Worm (Caenorhabditis elegans) whole organism, midembryonic: ENCODE data around the gene pab-2.

Source experiments
- T22C8.4 ChIP-seq: fragments of 200-800 bp; sonication (Bioruptor generic); IDR thresholded peaks from 2 replicates; pipeline ENCODE4 v1.3.6; 2022; ENCODE audit warnings: missing genetic modification characterization, missing compliant biosample characterization
- cog-1 ChIP-seq: sonication (generic microtip); optimal IDR thresholded peaks from 2 replicates; lab custom pipeline; 2016; ENCODE audit warnings: missing genetic modification characterization, missing compliant biosample characterization
- flt-1 ChIP-seq: fragments of 200-800 bp; sonication (Bioruptor generic); IDR thresholded peaks from 2 replicates; pipeline ENCODE4 v1.3.6; 2022; ENCODE audit warnings: missing genetic modification characterization, missing compliant biosample characterization
- klf-2 ChIP-seq: fragments of 200-800 bp; sonication (Bioruptor generic); conservative IDR thresholded peaks from 2 replicates; pipeline ENCODE4 v1.3.6; 2022; ENCODE audit warnings: missing genetic modification reagents, missing genetic modification characterization, missing compliant biosample characterization
- med-1 ChIP-seq: sonication (generic microtip); optimal IDR thresholded peaks from 2 replicates; lab custom pipeline; 2017; ENCODE audit warnings: missing genetic modification characterization, mild to moderate bottlenecking, missing compliant biosample characterization, antibody characterized with exemption, missing genetic modification reagents; ENCODE audit not compliant: insufficient read depth
- ref-1 ChIP-seq: fragments of 200-800 bp; sonication (Bioruptor generic); conservative IDR thresholded peaks from 2 replicates; pipeline ENCODE4 v1.3.6; 2022; ENCODE audit warnings: missing genetic modification reagents, missing genetic modification characterization, missing compliant biosample characterization
- tab-1 ChIP-seq: fragments of 200-800 bp; sonication (Bioruptor generic); IDR thresholded peaks from 2 replicates; pipeline ENCODE4 v1.3.6; 2022; ENCODE audit warnings: missing genetic modification characterization, missing compliant biosample characterization
- ztf-23 ChIP-seq: fragments of 200-800 bp; sonication (Bioruptor generic); IDR thresholded peaks from 2 replicates; pipeline ENCODE4 v1.3.6; 2022; ENCODE audit warnings: missing genetic modification reagents, missing genetic modification characterization, missing compliant biosample characterization
- ztf-29 ChIP-seq: fragments of 200-800 bp; sonication (Bioruptor generic); IDR thresholded peaks from 2 replicates; pipeline ENCODE4 v1.3.6; 2022; ENCODE audit warnings: missing genetic modification reagents, missing genetic modification characterization, missing compliant biosample characterization

The pab-2 gene

DNA sequence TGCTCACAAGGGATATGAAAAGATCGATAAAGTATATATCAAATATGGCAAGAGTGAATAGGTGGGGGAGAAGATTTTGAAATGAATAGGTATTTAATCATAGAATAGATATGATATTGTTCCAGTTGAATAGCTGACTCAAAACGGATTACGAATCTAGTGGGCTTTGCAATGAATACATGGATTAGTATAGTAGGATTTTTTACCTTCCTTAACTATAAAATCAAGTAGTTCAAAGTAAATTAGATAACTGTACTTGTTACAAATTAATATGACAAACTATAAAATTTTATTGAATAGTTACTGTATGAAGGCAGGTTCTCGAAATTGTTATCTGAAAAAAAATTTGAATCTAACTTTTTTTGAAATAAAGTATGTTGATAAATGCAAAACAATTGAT, 23.7 kb upstream of the pab-2 start, which contains the start of gene odr-1:
Gene odr-1, minus strand, starts transcription at position 101 of the 400 bp plus-strand sequence.
- TF ChIP-seq cog-1 (tag; lab: Kevin White, UChicago), result no peak
- TF ChIP-seq ztf-23, result no peak
- no peak for TF ChIP-seq klf-2
- TF ChIP-seq flt-1 (GFP tag; lab: Robert Waterston, UW), result no peak
- TF ChIP-seq T22C8.4 (GFP tag; lab: Robert Waterston, UW), result no peak
- no peak for TF ChIP-seq tab-1
- TF ChIP-seq ref-1 (GFP tag; lab: Robert Waterston, UW), result no peak
- TF ChIP-seq ztf-29 (GFP tag; lab: Robert Waterston, UW), result no peak
- no peak for TF ChIP-seq med-1 (GFP tag; lab: Kevin White, UChicago)

DNA sequence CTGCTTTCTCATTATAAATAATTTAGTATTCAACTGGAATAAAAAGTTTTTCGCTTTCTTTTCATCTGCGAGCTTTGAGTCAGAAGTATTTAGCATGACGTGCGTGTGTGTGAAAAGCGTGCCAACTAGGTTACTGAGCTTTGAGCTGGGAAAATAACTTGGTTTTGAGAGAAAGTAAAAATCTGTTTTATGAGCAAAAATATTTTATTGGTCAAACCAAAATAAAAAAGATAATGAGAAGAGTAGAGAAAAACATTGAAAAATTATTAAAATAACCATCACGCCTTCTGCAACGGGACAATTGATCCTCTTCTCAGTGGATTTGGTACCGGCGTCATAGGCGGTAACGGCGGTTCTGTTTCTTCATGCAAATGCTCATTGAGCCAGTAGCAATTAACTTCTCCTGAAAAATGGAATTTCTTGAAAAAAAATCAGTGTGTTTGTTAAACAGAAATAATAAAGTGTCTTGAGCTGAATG, 17.4 kb upstream of the pab-2 start:
- TF ChIP-seq T22C8.4 (GFP tag; lab: Robert Waterston, UW), result no peak
- no peak for TF ChIP-seq ref-1 (GFP tag; lab: Robert Waterston, UW)
- no peak for TF ChIP-seq flt-1 (GFP tag; lab: Robert Waterston, UW)
- TF ChIP-seq cog-1 (tag; lab: Kevin White, UChicago), result no peak
- TF ChIP-seq ztf-23, result no peak
- TF ChIP-seq tab-1, result no peak
- TF ChIP-seq med-1 (GFP tag; lab: Kevin White, UChicago), result no peak
- no peak for TF ChIP-seq ztf-29 (GFP tag; lab: Robert Waterston, UW)
- TF ChIP-seq klf-2, result no peak

DNA sequence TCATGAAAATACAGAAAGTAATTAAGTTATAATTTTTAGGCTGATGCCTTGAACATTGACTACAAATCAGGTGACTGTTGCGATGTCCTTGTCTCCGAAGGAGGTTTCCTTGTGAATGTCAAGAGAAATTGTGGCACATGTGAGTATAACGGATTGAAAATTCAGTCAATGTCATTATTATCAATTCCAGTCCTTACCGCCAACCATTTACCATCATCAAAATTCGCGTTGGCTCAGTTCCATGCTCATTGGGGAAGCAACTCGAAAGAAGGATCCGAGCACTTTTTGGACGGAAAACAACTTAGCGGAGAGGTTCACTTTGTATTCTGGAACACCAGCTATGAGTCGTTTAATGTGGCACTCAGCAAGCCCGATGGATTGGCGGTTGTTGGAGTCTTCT, 16.1 kb upstream of the pab-2 start:
- TF ChIP-seq cog-1 (tag; lab: Kevin White, UChicago) (no peak), klf-2 (no peak), ztf-29 (GFP tag; lab: Robert Waterston, UW) (no peak), ztf-23 (no peak), tab-1 (no peak), med-1 (GFP tag; lab: Kevin White, UChicago) (no peak), ref-1 (GFP tag; lab: Robert Waterston, UW) (no peak), flt-1 (GFP tag; lab: Robert Waterston, UW) (no peak), T22C8.4 (GFP tag; lab: Robert Waterston, UW) (no peak)

DNA sequence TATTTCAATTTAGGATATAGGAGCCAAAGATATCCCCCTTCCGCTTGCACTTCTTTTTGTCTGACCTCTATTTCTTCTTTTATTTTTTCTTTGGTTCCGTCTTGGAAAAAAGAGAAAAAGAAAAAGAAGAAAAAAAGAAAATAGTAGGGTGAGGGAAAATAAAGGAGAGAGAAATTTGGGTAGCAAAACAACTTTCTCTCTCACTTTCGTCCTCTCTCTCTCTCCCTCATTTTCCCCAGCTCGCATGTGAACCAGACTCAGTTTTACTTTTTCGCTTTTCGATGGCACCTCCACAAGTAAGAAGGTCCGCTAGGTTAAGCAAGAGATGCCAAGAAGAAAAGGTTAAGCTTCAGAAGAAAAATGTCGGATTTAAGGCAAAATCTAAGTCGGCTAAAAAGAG, 15.5 kb upstream of the pab-2 start:
- TF ChIP-seq klf-2, result no peak
- no peak for TF ChIP-seq ztf-23
- TF ChIP-seq ztf-29 (GFP tag; lab: Robert Waterston, UW), result no peak
- TF ChIP-seq T22C8.4 (GFP tag; lab: Robert Waterston, UW), result no peak
- TF ChIP-seq ref-1 (GFP tag; lab: Robert Waterston, UW), result no peak
- no peak for TF ChIP-seq tab-1
- no peak for TF ChIP-seq flt-1 (GFP tag; lab: Robert Waterston, UW)
- no peak for TF ChIP-seq med-1 (GFP tag; lab: Kevin White, UChicago)
- TF ChIP-seq cog-1 (tag; lab: Kevin White, UChicago), result no peak

DNA sequence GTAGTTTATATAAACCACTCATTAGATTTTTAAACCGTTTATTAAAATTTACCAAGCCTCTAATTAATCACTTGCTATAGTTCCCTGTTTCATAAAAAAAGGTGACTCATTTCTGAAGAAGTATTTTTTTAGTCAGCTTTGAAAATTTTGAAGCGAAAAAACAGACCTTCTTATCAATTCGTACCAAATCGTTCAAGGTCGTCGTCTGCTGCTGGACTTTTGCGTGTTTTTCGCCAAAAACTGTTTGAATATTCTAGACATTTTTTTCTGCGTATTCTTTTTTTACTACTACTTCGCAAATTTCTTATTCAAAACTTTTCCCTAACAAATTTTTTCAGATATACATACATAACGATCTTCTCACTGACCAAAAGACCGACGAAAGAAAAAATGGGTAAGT, 15.0 kb upstream of the pab-2 start, which contains the start of gene cah-4:
Gene cah-4, plus strand, starts transcription at position 339 of the 400 bp plus-strand sequence.
- TF ChIP-seq med-1 (GFP tag; lab: Kevin White, UChicago) (no peak), ref-1 (GFP tag; lab: Robert Waterston, UW) (no peak), T22C8.4 (GFP tag; lab: Robert Waterston, UW) (no peak)

DNA sequence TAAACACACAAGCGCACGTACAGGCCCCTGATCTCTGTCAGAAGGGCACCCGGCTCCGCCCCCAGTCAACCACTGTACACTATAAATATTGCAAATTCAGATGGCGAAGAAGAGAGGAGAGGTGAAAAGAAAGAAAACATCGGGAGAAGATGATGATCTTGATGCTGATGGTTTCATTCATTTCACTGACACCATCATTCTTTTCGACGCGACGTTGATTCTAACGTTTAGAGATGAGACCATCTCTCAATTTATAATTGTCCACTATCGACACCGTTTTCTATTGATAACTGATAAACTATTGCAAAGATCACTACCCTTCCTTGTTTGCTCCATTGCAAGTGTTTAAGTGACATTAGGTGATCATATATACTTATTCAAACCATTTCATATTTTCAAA, 14.1 kb upstream of the pab-2 start:
- TF ChIP-seq tab-1 (no peak), flt-1 (GFP tag; lab: Robert Waterston, UW) (no peak), ztf-23 (no peak), ref-1 (GFP tag; lab: Robert Waterston, UW) (no peak), cog-1 (tag; lab: Kevin White, UChicago) (no peak), med-1 (GFP tag; lab: Kevin White, UChicago) (no peak), T22C8.4 (GFP tag; lab: Robert Waterston, UW) (no peak), ztf-29 (GFP tag; lab: Robert Waterston, UW) (no peak), klf-2 (no peak)

DNA sequence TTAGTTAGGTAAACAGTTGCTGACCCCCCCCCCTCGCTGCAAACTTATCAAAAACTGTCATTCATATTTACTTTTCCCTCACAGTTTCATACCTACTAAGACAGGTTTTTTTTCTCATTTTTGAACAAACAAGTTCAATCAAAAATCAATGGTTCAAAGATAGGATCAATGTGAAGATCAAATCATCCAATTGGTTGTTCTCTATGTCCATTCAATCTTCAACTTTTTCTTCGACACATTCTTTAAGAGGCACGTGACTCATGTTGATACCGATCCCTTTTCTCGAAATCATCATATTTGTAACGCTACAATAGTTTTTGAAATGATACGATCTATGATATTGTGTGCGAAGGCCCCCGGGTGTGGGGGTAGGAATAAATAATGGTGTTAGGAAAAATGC, 12.5 kb upstream of the pab-2 start:
- no peak for TF ChIP-seq flt-1 (GFP tag; lab: Robert Waterston, UW)
- no peak for TF ChIP-seq med-1 (GFP tag; lab: Kevin White, UChicago)
- TF ChIP-seq ztf-29 (GFP tag; lab: Robert Waterston, UW), result no peak
- TF ChIP-seq tab-1, result no peak
- no peak for TF ChIP-seq ztf-23
- no peak for TF ChIP-seq klf-2
- TF ChIP-seq cog-1 (tag; lab: Kevin White, UChicago), result no peak
- TF ChIP-seq ref-1 (GFP tag; lab: Robert Waterston, UW), result no peak
- no peak for TF ChIP-seq T22C8.4 (GFP tag; lab: Robert Waterston, UW)

DNA sequence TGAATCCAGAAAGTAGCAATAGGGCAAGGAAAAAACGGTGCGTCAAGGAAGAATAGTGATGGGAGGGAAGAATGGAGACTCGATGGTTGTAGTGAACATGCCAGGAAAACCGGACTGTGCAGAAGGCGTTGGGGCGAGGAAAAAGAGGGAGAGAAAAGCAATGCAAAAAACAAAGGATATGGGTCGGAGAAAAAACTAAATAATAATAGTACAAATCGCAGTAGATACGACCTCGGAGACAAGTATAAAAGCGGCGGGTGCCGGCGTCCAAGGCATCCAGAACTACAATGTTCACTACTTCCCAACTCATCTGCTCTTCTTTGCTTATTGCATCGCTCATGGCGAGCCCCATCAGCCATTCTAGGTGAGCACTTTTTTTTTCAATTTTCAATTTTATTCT, 9.5 kb upstream of the pab-2 start, which contains the start of gene R01E6.5:
Gene R01E6.5, plus strand, starts transcription at position 301 of the 400 bp plus-strand sequence.
- TF ChIP-seq med-1 (GFP tag; lab: Kevin White, UChicago), result no peak
- no peak for TF ChIP-seq ztf-23
- no peak for TF ChIP-seq ztf-29 (GFP tag; lab: Robert Waterston, UW)
- TF ChIP-seq tab-1, result no peak
- no peak for TF ChIP-seq klf-2
- no peak for TF ChIP-seq T22C8.4 (GFP tag; lab: Robert Waterston, UW)

DNA sequence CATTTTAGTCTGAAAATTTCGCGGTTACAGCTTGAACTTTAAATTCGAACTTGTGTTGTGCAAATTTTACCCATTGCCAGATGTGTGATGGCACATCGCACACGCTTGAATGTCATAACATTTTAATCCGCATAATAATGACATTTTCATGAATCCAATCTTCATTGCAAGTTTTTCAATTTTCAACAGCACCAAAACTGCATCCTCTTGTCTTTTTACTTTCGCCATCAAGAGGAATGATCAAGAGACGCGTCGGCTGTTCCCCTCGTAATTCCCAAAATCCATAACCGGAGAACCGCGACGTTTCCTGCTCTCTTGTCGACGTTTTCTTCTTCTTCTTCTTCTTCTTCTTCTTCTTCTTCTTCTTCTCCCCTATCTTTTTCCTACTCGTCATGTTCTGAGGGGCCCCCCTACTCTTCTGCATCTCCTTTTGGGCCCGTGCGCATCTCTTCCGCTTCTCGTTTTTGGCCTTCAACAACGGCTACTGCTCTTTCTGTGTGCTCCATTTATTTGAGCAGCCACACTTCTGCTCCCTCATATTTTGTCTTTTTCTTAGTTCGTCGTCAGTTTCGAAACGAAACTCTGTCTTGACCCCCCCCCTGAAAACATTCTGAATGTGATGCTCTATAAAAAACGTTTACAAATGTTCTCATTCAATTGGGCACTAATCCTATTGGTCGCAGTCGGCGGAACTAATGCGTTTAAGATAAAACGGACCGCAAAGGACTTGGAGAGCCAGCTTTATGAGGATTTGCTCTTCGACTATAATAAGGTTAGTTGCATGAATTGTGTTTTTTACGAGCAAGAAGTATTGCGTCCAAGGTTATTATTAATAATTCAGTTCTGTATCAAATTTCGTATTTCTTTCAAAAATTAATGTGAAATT, 5.5 kb upstream of the pab-2 start, which contains the start of gene acr-12:
Gene acr-12, plus strand, starts transcription at position 430 of the 886 bp plus-strand sequence.
- TF ChIP-seq med-1 (GFP tag; lab: Kevin White, UChicago), result no peak
- TF ChIP-seq T22C8.4 (GFP tag; lab: Robert Waterston, UW), result no peak
- TF ChIP-seq ztf-23, result no peak
- TF ChIP-seq klf-2, result no peak
- TF ChIP-seq flt-1 (GFP tag; lab: Robert Waterston, UW), result no peak
- TF ChIP-seq ref-1 (GFP tag; lab: Robert Waterston, UW), result no peak
- TF ChIP-seq cog-1 (tag; lab: Kevin White, UChicago), result no peak
- no peak for TF ChIP-seq tab-1
- TF ChIP-seq ztf-29 (GFP tag; lab: Robert Waterston, UW), result no peak
